Fruit fly (Drosophila melanogaster) whole organism, embryonic: Measurements from ENCODE around the gene CG11596.

Experiments
- Abd-B ChIP-seq: fragments of 200-800 bp; sonication (Bioruptor generic); optimal IDR thresholded peaks from 2 replicates; lab custom pipeline; 2018; ENCODE audit warnings: missing biosample characterization, mild to moderate bottlenecking, missing genetic modification characterization, moderate library complexity
- Atf-2 ChIP-seq: fragments of 200-800 bp; sonication (Bioruptor generic); optimal IDR thresholded peaks from 2 replicates; lab custom pipeline; 2016; ENCODE audit warnings: missing biosample characterization, missing genetic modification characterization
- Bteb2 ChIP-seq: fragments of 200-800 bp; sonication (Bioruptor generic); optimal IDR thresholded peaks from 2 replicates; lab custom pipeline; 2016; ENCODE audit warnings: missing biosample characterization, missing genetic modification characterization
- CG10321 ChIP-seq: fragments of 200-800 bp; sonication (Bioruptor generic); IDR thresholded peaks from 2 replicates; pipeline ENCODE4 v1.3.6; 2022; ENCODE audit warnings: missing biosample characterization, missing genetic modification characterization
- CG11247 ChIP-seq: fragments of 200-800 bp; sonication (Bioruptor generic); IDR thresholded peaks from 2 replicates; pipeline ENCODE4 v1.3.6; 2022; ENCODE audit warnings: missing biosample characterization, missing genetic modification characterization
- CG11398 ChIP-seq: fragments of 200-800 bp; sonication (Bioruptor generic); optimal IDR thresholded peaks from 2 replicates; lab custom pipeline; 2016; ENCODE audit warnings: missing biosample characterization, missing genetic modification characterization
- CG12744 ChIP-seq: fragments of 200-800 bp; sonication (Bioruptor generic); optimal IDR thresholded peaks from 2 replicates; lab custom pipeline; 2016; ENCODE audit warnings: missing biosample characterization, missing genetic modification characterization
- CG13296 ChIP-seq: fragments of 200-800 bp; sonication (Bioruptor generic); optimal IDR thresholded peaks from 3 replicates; lab custom pipeline; 2018; ENCODE audit warnings: missing biosample characterization, mild to moderate bottlenecking, missing genetic modification characterization
- CG13894 ChIP-seq: fragments of 200-800 bp; sonication (Bioruptor generic); optimal IDR thresholded peaks from 3 replicates; lab custom pipeline; 2018; ENCODE audit warnings: missing biosample characterization, mild to moderate bottlenecking, missing genetic modification characterization, moderate library complexity
- CG14710 ChIP-seq: fragments of 200-800 bp; sonication (Bioruptor generic); optimal IDR thresholded peaks from 3 replicates; lab custom pipeline; 2019; ENCODE audit warnings: missing biosample characterization, mild to moderate bottlenecking, missing genetic modification characterization, moderate library complexity
- CG14860 ChIP-seq: fragments of 200-800 bp; sonication (Bioruptor generic); IDR thresholded peaks from 3 replicates; pipeline ENCODE4 v1.3.6; 2022; ENCODE audit warnings: missing biosample characterization, missing genetic modification characterization; ENCODE audit not compliant: partially characterized antibody
- CG17328 ChIP-seq: fragments of 200-800 bp; sonication (Bioruptor generic); IDR thresholded peaks from 2 replicates; pipeline ENCODE4 v1.3.6; 2022; ENCODE audit warnings: missing biosample characterization, missing genetic modification characterization
- CG1792 ChIP-seq: fragments of 200-800 bp; sonication (Bioruptor generic); optimal IDR thresholded peaks from 2 replicates; lab custom pipeline; 2016; ENCODE audit warnings: missing biosample characterization, missing genetic modification characterization
- CG18599 ChIP-seq: fragments of 200-800 bp; sonication (Bioruptor generic); optimal IDR thresholded peaks from 3 replicates; lab custom pipeline; 2017; ENCODE audit warnings: missing biosample characterization, missing genetic modification characterization, mild to moderate bottlenecking, moderate library complexity, missing genetic modification reagents
- CG18619 ChIP-seq: fragments of 200-800 bp; sonication (Bioruptor generic); optimal IDR thresholded peaks from 3 replicates; lab custom pipeline; 2017; ENCODE audit warnings: missing biosample characterization, mild to moderate bottlenecking, missing genetic modification characterization
- CG2129 ChIP-seq: fragments of 200-800 bp; sonication (Bioruptor generic); IDR thresholded peaks from 2 replicates; pipeline ENCODE4 v1.3.6; 2022; ENCODE audit warnings: missing biosample characterization, missing genetic modification characterization; ENCODE audit not compliant: partially characterized antibody
- CG2678 ChIP-seq: fragments of 200-800 bp; sonication (Bioruptor generic); optimal IDR thresholded peaks from 3 replicates; lab custom pipeline; 2019; ENCODE audit warnings: missing biosample characterization, mild to moderate bottlenecking, missing genetic modification characterization, moderate library complexity
- CG33557 ChIP-seq: fragments of 200-800 bp; sonication (Bioruptor generic); optimal IDR thresholded peaks from 2 replicates; lab custom pipeline; 2019; ENCODE audit warnings: missing biosample characterization, mild to moderate bottlenecking, missing genetic modification characterization, moderate library complexity
- CG34376 ChIP-seq: fragments of 200-800 bp; sonication (Bioruptor generic); optimal IDR thresholded peaks from 2 replicates; lab custom pipeline; 2018; ENCODE audit warnings: missing biosample characterization, mild to moderate bottlenecking, missing genetic modification characterization
- CG3838 ChIP-seq: fragments of 200-800 bp; sonication (Bioruptor generic); optimal IDR thresholded peaks from 3 replicates; lab custom pipeline; 2016; ENCODE audit warnings: missing biosample characterization, missing genetic modification characterization
- CG7357 ChIP-seq: fragments of 200-800 bp; sonication (Bioruptor generic); IDR thresholded peaks from 3 replicates; pipeline ENCODE4 v1.3.6; 2022; ENCODE audit warnings: missing biosample characterization, missing genetic modification characterization
- CG7928 ChIP-seq: fragments of 200-800 bp; sonication (Bioruptor generic); optimal IDR thresholded peaks from 2 replicates; lab custom pipeline; 2017; ENCODE audit warnings: missing biosample characterization, mild to moderate bottlenecking, missing genetic modification characterization
- CG8765 ChIP-seq: fragments of 200-800 bp; sonication (Bioruptor generic); IDR thresholded peaks from 2 replicates; pipeline ENCODE4 v1.3.6; 2022; ENCODE audit warnings: missing biosample characterization, missing genetic modification characterization
- Deaf1 ChIP-seq: fragments of 200-800 bp; optimal IDR thresholded peaks from 3 replicates; lab custom pipeline; 2019; ENCODE audit warnings: missing biosample characterization, mild to moderate bottlenecking, missing genetic modification characterization, moderate library complexity
- Ets97D ChIP-seq: fragments of 200-800 bp; sonication (Bioruptor generic); optimal IDR thresholded peaks from 3 replicates; lab custom pipeline; 2016; ENCODE audit warnings: missing biosample characterization, missing genetic modification characterization
- Max ChIP-seq: fragments of 200-800 bp; sonication (Bioruptor generic); optimal IDR thresholded peaks from 2 replicates; lab custom pipeline; 2016; ENCODE audit warnings: missing biosample characterization, mild to moderate bottlenecking, missing genetic modification characterization
- NC2α ChIP-seq: fragments of 200-800 bp; sonication (Bioruptor generic); optimal IDR thresholded peaks from 2 replicates; lab custom pipeline; 2016; ENCODE audit warnings: missing biosample characterization, missing genetic modification characterization
- Nf-YA ChIP-seq: fragments of 200-800 bp; sonication (Bioruptor generic); IDR thresholded peaks from 2 replicates; pipeline ENCODE4 v1.3.6; 2022; ENCODE audit warnings: missing biosample characterization, missing genetic modification characterization
- Pdp1 ChIP-seq, 2 experiments: fragments of 200-800 bp; sonication (Bioruptor generic); optimal IDR thresholded peaks; 3 replicates each; lab custom pipeline; 2016; ENCODE audit warnings: missing biosample characterization in 2 of 2, missing genetic modification characterization in 2 of 2, mild to moderate bottlenecking in 1 of 2, moderate library complexity in 1 of 2
- Ravus ChIP-seq: fragments of 200-800 bp; sonication (Bioruptor generic); IDR thresholded peaks from 2 replicates; pipeline ENCODE4 v1.3.6; 2022; ENCODE audit warnings: missing biosample characterization, missing genetic modification characterization
- bab2 ChIP-seq: fragments of 200-800 bp; sonication (Bioruptor generic); optimal IDR thresholded peaks from 2 replicates; lab custom pipeline; 2016; ENCODE audit warnings: missing biosample characterization, missing genetic modification characterization
- bsh ChIP-seq, 2 experiments: fragments of 200-800 bp; sonication (Bioruptor generic); optimal IDR thresholded peaks; 2 replicates each; lab custom pipeline; 2017 to 2018; ENCODE audit warnings: mild to moderate bottlenecking in 2 of 2, missing biosample characterization in 2 of 2, missing genetic modification characterization in 2 of 2, moderate library complexity in 1 of 2
- cato ChIP-seq: fragments of 200-800 bp; sonication (Bioruptor generic); optimal IDR thresholded peaks from 2 replicates; lab custom pipeline; 2016; ENCODE audit warnings: missing biosample characterization, missing genetic modification characterization, borderline replicate concordance
- chn ChIP-seq: fragments of 200-800 bp; sonication (Bioruptor generic); optimal IDR thresholded peaks from 2 replicates; lab custom pipeline; 2016; ENCODE audit warnings: missing biosample characterization, missing genetic modification characterization
- crc ChIP-seq: fragments of 200-800 bp; sonication (Bioruptor generic); optimal IDR thresholded peaks from 2 replicates; lab custom pipeline; 2016; ENCODE audit warnings: missing biosample characterization, missing genetic modification characterization
- fd96Cb ChIP-seq: fragments of 200-800 bp; sonication (Bioruptor generic); optimal IDR thresholded peaks from 2 replicates; lab custom pipeline; 2018; ENCODE audit warnings: missing biosample characterization, mild to moderate bottlenecking, missing genetic modification characterization, moderate library complexity
- ftz-f1 ChIP-seq: fragments of 200-800 bp; sonication (Bioruptor generic); optimal IDR thresholded peaks from 2 replicates; lab custom pipeline; 2016; ENCODE audit warnings: missing biosample characterization, missing genetic modification characterization
- gcm2 ChIP-seq: fragments of 200-800 bp; sonication (Bioruptor generic); optimal IDR thresholded peaks from 2 replicates; lab custom pipeline; 2016; ENCODE audit warnings: missing biosample characterization, missing genetic modification characterization
- gem ChIP-seq: fragments of 200-800 bp; sonication (Bioruptor generic); optimal IDR thresholded peaks from 2 replicates; lab custom pipeline; 2019; ENCODE audit warnings: missing biosample characterization, mild to moderate bottlenecking, missing genetic modification characterization, moderate library complexity
- hth ChIP-seq: fragments of >200 bp; optimal IDR thresholded peaks from 2 replicates; lab custom pipeline; 2017; ENCODE audit warnings: inconsistent platforms
- jing ChIP-seq: fragments of 200-800 bp; sonication (Bioruptor generic); optimal IDR thresholded peaks from 2 replicates; lab custom pipeline; 2018; ENCODE audit warnings: missing biosample characterization, mild to moderate bottlenecking, missing genetic modification characterization
- lbe ChIP-seq: fragments of 200-800 bp; sonication (Bioruptor generic); optimal IDR thresholded peaks from 2 replicates; lab custom pipeline; 2016; ENCODE audit warnings: missing biosample characterization, mild to moderate bottlenecking, missing genetic modification characterization
- lmd ChIP-seq: fragments of 200-800 bp; sonication (Bioruptor generic); IDR thresholded peaks from 2 replicates; pipeline ENCODE4 v1.3.6; 2022; ENCODE audit warnings: missing biosample characterization, missing genetic modification characterization
- nmo ChIP-seq: fragments of 200-800 bp; sonication (Bioruptor generic); optimal IDR thresholded peaks from 2 replicates; lab custom pipeline; 2018; ENCODE audit warnings: missing biosample characterization, mild to moderate bottlenecking, missing genetic modification characterization, moderate library complexity
- org-1 ChIP-seq: fragments of 200-800 bp; sonication (Bioruptor generic); optimal IDR thresholded peaks from 2 replicates; lab custom pipeline; 2017; ENCODE audit warnings: missing biosample characterization, missing genetic modification characterization
- pros ChIP-seq: fragments of 200-800 bp; sonication (Bioruptor generic); optimal IDR thresholded peaks from 3 replicates; lab custom pipeline; 2019; ENCODE audit warnings: missing biosample characterization, mild to moderate bottlenecking, missing genetic modification characterization, moderate library complexity
- scrt ChIP-seq: fragments of 200-800 bp; sonication (Bioruptor generic); optimal IDR thresholded peaks from 2 replicates; lab custom pipeline; 2018; ENCODE audit warnings: missing biosample characterization, mild to moderate bottlenecking, missing genetic modification characterization, moderate library complexity
- ssp ChIP-seq: fragments of 200-800 bp; sonication (Bioruptor generic); IDR thresholded peaks from 2 replicates; pipeline ENCODE4 v1.3.6; 2022; ENCODE audit warnings: missing biosample characterization, missing genetic modification characterization
- yki ChIP-seq: fragments of >200 bp; optimal IDR thresholded peaks from 3 replicates; lab custom pipeline; 2018
- zen ChIP-seq: fragments of 200-800 bp; sonication (Bioruptor generic); optimal IDR thresholded peaks from 3 replicates; lab custom pipeline; 2018; ENCODE audit warnings: missing biosample characterization, mild to moderate bottlenecking, missing genetic modification characterization, moderate library complexity

CG11596 gene

dm6 chrX:1922765-1923501, 4.5 kb upstream of the CG11596 start, which contains the start of the genes eIF2Bepsilon and Ocrl (continued):
- TF ChIP-seq CG13894 (tag; lab: Kevin White, UChicago) (no peak), lmd (GFP tag; lab: Robert Waterston, UW) (no peak), cato (GFP tag; lab: Kevin White, UChicago) (no peak), hth (no peak), CG2678 (tag; lab: Kevin White, UChicago) (no peak), CG18599 (no peak), CG12744 (GFP tag; lab: Kevin White, UChicago) (no peak), jing (no peak), ftz-f1 (GFP tag; lab: Kevin White, UChicago) (peak; percentile 81), lbe (GFP tag; lab: Kevin White, UChicago) (no peak), ssp (no peak), zen (tag; lab: Kevin White, UChicago) (peak; percentile 56), bsh (GFP tag; optimal IDR thresholded peaks at IDR 0.05; lab: Kevin White, UChicago) (no peak), CG14710 (peak; percentile 62), org-1 (GFP tag; lab: Kevin White, UChicago) (no peak), nmo (GFP tag; lab: Kevin White, UChicago) (peak; percentile 39), CG2129 (GFP tag; lab: Robert Waterston, UW) (no peak), CG11247 (no peak), CG8765 (GFP tag; lab: Robert Waterston, UW) (no peak), chn (GFP tag; lab: Kevin White, UChicago) (no peak), crc (GFP tag; lab: Kevin White, UChicago) (no peak), Nf-YA (no peak), CG3838 (no peak), Deaf1 (tag; lab: Kevin White, UChicago) (peak; percentile 63), CG11398 (GFP tag; lab: Kevin White, UChicago) (no peak), NC2α (GFP tag; lab: Kevin White, UChicago) (no peak), CG7357 (no peak), CG14860 (no peak), Ravus (GFP tag; lab: Robert Waterston, UW) (no peak), CG13296 (GFP tag; lab: Kevin White, UChicago) (no peak), CG1792 (GFP tag; lab: Kevin White, UChicago) (no peak), CG33557 (GFP tag; lab: Kevin White, UChicago) (no peak), Abd-B (GFP tag; lab: Kevin White, UChicago) (no peak), yki (lab: Kevin White, UChicago) (no peak), gem (no peak), Bteb2 (no peak), CG7928 (GFP tag; lab: Kevin White, UChicago) (peak; percentile 6), CG34376 (peak; percentile 14), pros (GFP tag; lab: Kevin White, UChicago) (no peak), Ets97D (GFP tag; lab: Kevin White, UChicago) (peak; percentile 49), Atf-2 (no peak), bab2 (GFP tag; lab: Kevin White, UChicago) (no peak), fd96Cb (tag; lab: Kevin White, UChicago) (no peak), CG10321 (GFP tag; lab: Robert Waterston, UW) (no peak), Pdp1 (GFP tag; optimal IDR thresholded peaks at IDR 0.05; lab: Kevin White, UChicago) (peak in 1 of 2 experiments; percentile 55), CG17328 (GFP tag; lab: Robert Waterston, UW) (no peak), scrt (no peak), CG18619 (GFP tag; lab: Kevin White, UChicago) (no peak), gcm2 (GFP tag; lab: Kevin White, UChicago) (no peak), Max (GFP tag; lab: Kevin White, UChicago) (no peak)
